Worm (Caenorhabditis elegans) whole organism, late embryonic: ENCODE data around the gene Y66A7A.9.

Experiments
- ceh-6 ChIP-seq: fragments of 200-800 bp; sonication (Bioruptor generic); optimal IDR thresholded peaks from 2 replicates; lab custom pipeline; 2018; ENCODE audit warnings: mild to moderate bottlenecking, missing genetic modification characterization, missing compliant biosample characterization
- pag-3 ChIP-seq: sonication (generic microtip); optimal IDR thresholded peaks from 2 replicates; lab custom pipeline; 2016; ENCODE audit warnings: missing compliant biosample characterization, missing genetic modification characterization, borderline replicate concordance
- pha-4 ChIP-seq: fragments of 150-350 bp; optimal IDR thresholded peaks from 2 replicates; lab custom pipeline; 2018; ENCODE audit warnings: missing biosample characterization, missing genetic modification reagents, missing genetic modification characterization

ce11 chrIII:11581372-11581771 is 30.9 kb downstream of the Y66A7A.9 start, which contains the start of the genes Y66D12A.6 and ceh-92:
- TF ChIP-seq pha-4 (tag; lab: Kevin White, UChicago) (no peak), pag-3 (tag; lab: Kevin White, UChicago) (no peak), ceh-6 (GFP tag; lab: Kevin White, UChicago) (no peak)
